Worm (Caenorhabditis elegans): ENCODE data around the gene C03B8.3.

DNA sequence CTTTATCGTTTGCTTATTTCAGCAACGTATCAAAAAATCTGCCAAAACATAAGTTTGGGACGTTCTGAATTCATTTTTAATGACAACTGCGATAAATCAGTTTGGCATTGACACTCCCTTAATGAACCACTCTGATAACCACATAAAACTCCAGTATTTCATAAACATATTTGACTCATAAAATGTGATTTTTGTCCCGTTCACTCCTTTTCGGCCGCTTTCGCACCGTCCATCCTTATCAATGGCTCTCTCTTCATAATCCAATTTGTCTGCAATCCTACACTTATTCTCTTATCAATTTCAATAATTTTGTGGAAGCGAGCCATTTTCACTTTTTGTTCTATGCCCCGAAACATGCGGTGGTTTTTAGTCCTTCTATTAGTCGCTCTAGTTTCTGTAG is 46.5 kb downstream of the C03B8.3 start, which contains the start of gene pcp-1:
- TF ChIP-seq ceh-82 (tag; optimal IDR thresholded peaks at IDR 0.05) = no peak
- TF ChIP-seq elt-1 (tag; optimal IDR thresholded peaks at IDR 0.05) = no peak
- no peak for TF ChIP-seq unc-62 (GFP tag; optimal IDR thresholded peaks at IDR 0.05)
- TF ChIP-seq unc-55 (GFP tag; optimal IDR thresholded peaks at IDR 0.05) = no peak
- TF ChIP-seq mbf-1 (tag; optimal IDR thresholded peaks at IDR 0.05) = no peak
- no peak for TF ChIP-seq ztf-1 (GFP tag; conservative IDR thresholded peaks at IDR 0.05)
- TF ChIP-seq lin-11 (tag; optimal IDR thresholded peaks at IDR 0.05) = no peak
- TF ChIP-seq nhr-129 (tag; optimal IDR thresholded peaks at IDR 0.05) = no peak
- no peak for TF ChIP-seq dmd-4 (tag; optimal IDR thresholded peaks at IDR 0.05)
- no peak for TF ChIP-seq snpc-4 (tag; optimal IDR thresholded peaks at IDR 0.05)
- TF ChIP-seq ama-1 (optimal IDR thresholded peaks at IDR 0.05) = no peak
